Fruit fly (Drosophila melanogaster) whole organism, embryonic: ENCODE data around the gene CG2663.

Experiments used
- Blimp-1 ChIP-seq: fragments of 200-800 bp; sonication (Bioruptor generic); optimal IDR thresholded peaks from 3 replicates; lab custom pipeline; 2018; ENCODE audit warnings: missing biosample characterization, missing genetic modification characterization, mild to moderate bottlenecking, moderate library complexity, missing genetic modification reagents
- BtbVII ChIP-seq: fragments of 200-800 bp; sonication (Bioruptor generic); optimal IDR thresholded peaks from 3 replicates; lab custom pipeline; 2017; ENCODE audit warnings: missing biosample characterization, mild to moderate bottlenecking, missing genetic modification characterization
- CG10543 ChIP-seq: fragments of 200-800 bp; sonication (Bioruptor generic); optimal IDR thresholded peaks from 3 replicates; lab custom pipeline; 2017; ENCODE audit warnings: missing biosample characterization, mild to moderate bottlenecking, missing genetic modification characterization, moderate library complexity
- CG12155 ChIP-seq: fragments of 200-800 bp; sonication (Bioruptor generic); optimal IDR thresholded peaks from 3 replicates; lab custom pipeline; 2016; ENCODE audit warnings: missing biosample characterization, missing genetic modification characterization
- CG1233 ChIP-seq: fragments of 200-800 bp; sonication (Bioruptor generic); optimal IDR thresholded peaks from 4 replicates; lab custom pipeline; 2018; ENCODE audit warnings: missing biosample characterization, mild to moderate bottlenecking, missing genetic modification characterization
- CG12659 ChIP-seq: fragments of 200-800 bp; sonication (Bioruptor generic); optimal IDR thresholded peaks from 3 replicates; lab custom pipeline; 2017; ENCODE audit warnings: mild to moderate bottlenecking, missing biosample characterization, missing genetic modification reagents, missing genetic modification characterization
- CG13424 ChIP-seq: fragments of 200-800 bp; sonication (Bioruptor generic); optimal IDR thresholded peaks from 2 replicates; lab custom pipeline; 2019; ENCODE audit warnings: missing biosample characterization, mild to moderate bottlenecking, missing genetic modification characterization, moderate library complexity
- CG14710 ChIP-seq: fragments of 200-800 bp; sonication (Bioruptor generic); optimal IDR thresholded peaks from 3 replicates; lab custom pipeline; 2019; ENCODE audit warnings: missing biosample characterization, mild to moderate bottlenecking, missing genetic modification characterization, moderate library complexity
- CG15011 ChIP-seq: fragments of 200-800 bp; sonication (Bioruptor generic); optimal IDR thresholded peaks from 3 replicates; lab custom pipeline; 2018; ENCODE audit warnings: missing biosample characterization, mild to moderate bottlenecking, missing genetic modification characterization
- CG15269 ChIP-seq: fragments of 200-800 bp; sonication (Bioruptor generic); optimal IDR thresholded peaks from 2 replicates; lab custom pipeline; 2018; ENCODE audit warnings: missing biosample characterization, mild to moderate bottlenecking, missing genetic modification characterization, moderate library complexity
- CG17385 ChIP-seq: fragments of 200-800 bp; sonication (Bioruptor generic); optimal IDR thresholded peaks from 3 replicates; lab custom pipeline; 2018; ENCODE audit warnings: missing biosample characterization, mild to moderate bottlenecking, missing genetic modification characterization
- CG1792 ChIP-seq: fragments of 200-800 bp; sonication (Bioruptor generic); optimal IDR thresholded peaks from 2 replicates; lab custom pipeline; 2016; ENCODE audit warnings: missing biosample characterization, missing genetic modification characterization
- CG18599 ChIP-seq: fragments of 200-800 bp; sonication (Bioruptor generic); optimal IDR thresholded peaks from 3 replicates; lab custom pipeline; 2017; ENCODE audit warnings: missing biosample characterization, missing genetic modification characterization, mild to moderate bottlenecking, moderate library complexity, missing genetic modification reagents
- CG18619 ChIP-seq: fragments of 200-800 bp; sonication (Bioruptor generic); optimal IDR thresholded peaks from 3 replicates; lab custom pipeline; 2017; ENCODE audit warnings: missing biosample characterization, mild to moderate bottlenecking, missing genetic modification characterization
- CG2712 ChIP-seq: fragments of 200-800 bp; optimal IDR thresholded peaks from 3 replicates; lab custom pipeline; 2019; ENCODE audit warnings: missing biosample characterization, mild to moderate bottlenecking, missing genetic modification characterization, moderate library complexity
- CG5180 ChIP-seq: fragments of 200-800 bp; sonication (Bioruptor generic); optimal IDR thresholded peaks from 3 replicates; lab custom pipeline; 2017; ENCODE audit warnings: missing biosample characterization, missing genetic modification characterization, mild to moderate bottlenecking, moderate library complexity, missing genetic modification reagents
- CG8281 ChIP-seq: fragments of 200-800 bp; sonication (Bioruptor generic); optimal IDR thresholded peaks from 2 replicates; lab custom pipeline; 2018; ENCODE audit warnings: missing biosample characterization, mild to moderate bottlenecking, missing genetic modification characterization, moderate library complexity
- CG9437 ChIP-seq: fragments of 200-800 bp; sonication (Bioruptor generic); optimal IDR thresholded peaks from 2 replicates; lab custom pipeline; 2018; ENCODE audit warnings: missing biosample characterization, mild to moderate bottlenecking, missing genetic modification characterization
- CG9817 ChIP-seq: fragments of 200-800 bp; sonication (Bioruptor generic); optimal IDR thresholded peaks from 2 replicates; lab custom pipeline; 2018; ENCODE audit warnings: missing biosample characterization, mild to moderate bottlenecking, missing genetic modification characterization, moderate library complexity
- Chrac-16 ChIP-seq: fragments of 200-800 bp; sonication (Bioruptor generic); optimal IDR thresholded peaks from 3 replicates; lab custom pipeline; 2016; ENCODE audit warnings: missing biosample characterization, missing genetic modification characterization
- D19A ChIP-seq: fragments of 200-800 bp; optimal IDR thresholded peaks from 3 replicates; lab custom pipeline; 2019; ENCODE audit warnings: missing biosample characterization, mild to moderate bottlenecking, missing genetic modification characterization, moderate library complexity
- HHEX ChIP-seq: fragments of 200-800 bp; sonication (Bioruptor generic); optimal IDR thresholded peaks from 3 replicates; lab custom pipeline; 2017; ENCODE audit warnings: missing biosample characterization, mild to moderate bottlenecking, missing genetic modification characterization, missing genetic modification reagents
- Hand ChIP-seq: fragments of 200-800 bp; sonication (Bioruptor generic); optimal IDR thresholded peaks from 2 replicates; lab custom pipeline; 2017; ENCODE audit warnings: mild to moderate bottlenecking, missing biosample characterization, missing genetic modification reagents, missing genetic modification characterization
- Hmr ChIP-seq: fragments of 200-800 bp; sonication (Bioruptor generic); optimal IDR thresholded peaks from 3 replicates; lab custom pipeline; 2017; ENCODE audit warnings: mild to moderate bottlenecking, missing biosample characterization, missing genetic modification reagents, missing genetic modification characterization
- Hr3 ChIP-seq: fragments of 200-800 bp; sonication (Bioruptor generic); optimal IDR thresholded peaks from 3 replicates; lab custom pipeline; 2016; ENCODE audit warnings: missing biosample characterization, missing genetic modification characterization
- Hsf ChIP-seq: fragments of 200-800 bp; sonication (Bioruptor generic); optimal IDR thresholded peaks from 3 replicates; lab custom pipeline; 2016; ENCODE audit warnings: missing biosample characterization, missing genetic modification characterization
- Med ChIP-seq: fragments of 200-800 bp; sonication (Bioruptor generic); peaks from one replicate; lab custom pipeline; 2016; ENCODE audit warnings: missing biosample characterization, missing genetic modification characterization, mild to moderate bottlenecking, inconsistent platforms, moderate library complexity
- Meics ChIP-seq: fragments of 200-800 bp; sonication (Bioruptor generic); optimal IDR thresholded peaks from 2 replicates; lab custom pipeline; 2017; ENCODE audit warnings: missing biosample characterization, mild to moderate bottlenecking, missing genetic modification characterization
- NC2β ChIP-seq: fragments of 200-800 bp; sonication (Bioruptor generic); optimal IDR thresholded peaks from 2 replicates; lab custom pipeline; 2016; ENCODE audit warnings: missing biosample characterization, missing genetic modification characterization
- Nf-YC ChIP-seq: fragments of 200-800 bp; optimal IDR thresholded peaks from 3 replicates; lab custom pipeline; 2019; ENCODE audit warnings: missing biosample characterization, mild to moderate bottlenecking, missing genetic modification characterization, moderate library complexity
- NfI ChIP-seq: fragments of 200-800 bp; sonication (Bioruptor generic); optimal IDR thresholded peaks from 3 replicates; lab custom pipeline; 2018; ENCODE audit warnings: missing biosample characterization, mild to moderate bottlenecking, missing genetic modification characterization, moderate library complexity
- Oli ChIP-seq: fragments of 200-800 bp; sonication (Bioruptor generic); optimal IDR thresholded peaks from 2 replicates; lab custom pipeline; 2018; ENCODE audit warnings: missing biosample characterization, mild to moderate bottlenecking, missing genetic modification characterization, moderate library complexity
- Xbp1 ChIP-seq: fragments of 200-800 bp; sonication (Bioruptor generic); optimal IDR thresholded peaks from 3 replicates; lab custom pipeline; 2016; ENCODE audit warnings: missing biosample characterization, mild to moderate bottlenecking, missing genetic modification characterization
- btn ChIP-seq: fragments of 200-800 bp; sonication (Bioruptor generic); optimal IDR thresholded peaks from 2 replicates; lab custom pipeline; 2016; ENCODE audit warnings: missing biosample characterization, missing genetic modification characterization
- dimm ChIP-seq: fragments of 200-800 bp; sonication (Bioruptor generic); IDR thresholded peaks from 2 replicates; pipeline ENCODE4 v1.3.6; 2022; ENCODE audit warnings: missing biosample characterization, missing genetic modification characterization
- dysf ChIP-seq: fragments of 200-800 bp; sonication (Bioruptor generic); IDR thresholded peaks from 3 replicates; pipeline ENCODE4 v1.3.6; 2022; ENCODE audit warnings: missing biosample characterization, missing genetic modification characterization
- fd96Cb ChIP-seq: fragments of 200-800 bp; sonication (Bioruptor generic); optimal IDR thresholded peaks from 2 replicates; lab custom pipeline; 2018; ENCODE audit warnings: missing biosample characterization, mild to moderate bottlenecking, missing genetic modification characterization, moderate library complexity
- fu2 ChIP-seq: fragments of 200-800 bp; sonication (Bioruptor generic); optimal IDR thresholded peaks from 2 replicates; lab custom pipeline; 2016; ENCODE audit warnings: missing biosample characterization, missing genetic modification characterization
- lilli ChIP-seq: fragments of 200-800 bp; sonication (Bioruptor generic); optimal IDR thresholded peaks from 3 replicates; lab custom pipeline; 2016; ENCODE audit warnings: missing biosample characterization, missing genetic modification characterization
- luna ChIP-seq: fragments of 200-800 bp; sonication (Bioruptor generic); optimal IDR thresholded peaks from 2 replicates; lab custom pipeline; 2016; ENCODE audit warnings: missing biosample characterization, missing genetic modification characterization
- phol ChIP-seq: fragments of 200-800 bp; sonication (Bioruptor generic); optimal IDR thresholded peaks from 3 replicates; lab custom pipeline; 2018; ENCODE audit warnings: missing biosample characterization, mild to moderate bottlenecking, missing genetic modification characterization, moderate library complexity
- psq ChIP-seq: fragments of 200-800 bp; sonication (Bioruptor generic); optimal IDR thresholded peaks from 2 replicates; lab custom pipeline; 2017; ENCODE audit warnings: missing biosample characterization, missing genetic modification characterization
- pzg ChIP-seq: fragments of 200-800 bp; sonication (Bioruptor generic); optimal IDR thresholded peaks from 3 replicates; lab custom pipeline; 2018; ENCODE audit warnings: missing biosample characterization, mild to moderate bottlenecking, missing genetic modification characterization, moderate library complexity
- row ChIP-seq: fragments of 200-800 bp; sonication (Bioruptor generic); IDR thresholded peaks from 3 replicates; pipeline ENCODE4 v1.3.6; 2022; ENCODE audit warnings: missing biosample characterization, missing genetic modification characterization
- sens-2 ChIP-seq: fragments of 200-800 bp; sonication (Bioruptor generic); IDR thresholded peaks from 2 replicates; pipeline ENCODE4 v1.3.6; 2022; ENCODE audit warnings: missing biosample characterization, missing genetic modification characterization
- sob ChIP-seq: fragments of 200-800 bp; sonication (Bioruptor generic); IDR thresholded peaks from 2 replicates; pipeline ENCODE4 v1.3.6; 2022; ENCODE audit warnings: missing biosample characterization, missing genetic modification characterization
- tin ChIP-seq: fragments of 200-800 bp; sonication (Bioruptor generic); optimal IDR thresholded peaks from 3 replicates; lab custom pipeline; 2016; ENCODE audit warnings: missing biosample characterization, missing genetic modification characterization
- tio ChIP-seq: fragments of 200-800 bp; sonication (Bioruptor generic); optimal IDR thresholded peaks from 2 replicates; lab custom pipeline; 2017; ENCODE audit warnings: missing biosample characterization, missing genetic modification characterization, inconsistent platforms
- toy ChIP-seq: fragments of 200-800 bp; sonication (Bioruptor generic); IDR thresholded peaks from 2 replicates; pipeline ENCODE4 v1.3.6; 2022; ENCODE audit warnings: missing biosample characterization, missing genetic modification characterization
- trem ChIP-seq: fragments of 200-800 bp; optimal IDR thresholded peaks from 3 replicates; lab custom pipeline; 2019; ENCODE audit warnings: missing biosample characterization, mild to moderate bottlenecking, missing genetic modification characterization, moderate library complexity

Gene CG2663

dm6 chr3R:5412987-5413386, 9.1 kb upstream of the CG2663 start (continued):
- TF ChIP-seq HHEX (GFP tag; lab: Kevin White, UChicago) (peak; percentile 47), CG9437 (GFP tag; lab: Kevin White, UChicago) (peak; percentile 26), Chrac-16 (GFP tag; lab: Kevin White, UChicago) (peak; percentile 27), lilli (GFP tag; lab: Kevin White, UChicago) (peak; percentile 23), CG13424 (tag; lab: Kevin White, UChicago) (peak; percentile 60), sens-2 (GFP tag; lab: Robert Waterston, UW) (no peak), Meics (GFP tag; lab: Kevin White, UChicago) (peak; percentile 64), Hand (GFP tag; lab: Kevin White, UChicago) (peak; percentile 62), Hr3 (GFP tag; lab: Kevin White, UChicago) (peak; percentile 20), trem (peak; percentile 12), CG14710 (tag; lab: Kevin White, UChicago) (no peak), CG12155 (peak; percentile 10), NC2β (GFP tag; lab: Kevin White, UChicago) (no peak), Hsf (GFP tag; lab: Kevin White, UChicago) (peak; percentile 52), CG1233 (peak; percentile 14), Nf-YC (tag; lab: Kevin White, UChicago) (peak; percentile 45), Blimp-1 (GFP tag; lab: Kevin White, UChicago) (peak; percentile 30), Xbp1 (GFP tag; lab: Kevin White, UChicago) (peak; percentile 42), Med (peak; percentile 80), CG18599 (GFP tag; lab: Kevin White, UChicago) (peak; percentile 72), Hmr (GFP tag; lab: Kevin White, UChicago) (peak; percentile 70), phol (peak; percentile 64), fd96Cb (tag; lab: Kevin White, UChicago) (peak; percentile 33), tin (GFP tag; lab: Kevin White, UChicago) (peak; percentile 4), CG15269 (tag; lab: Kevin White, UChicago) (peak; percentile 58), CG12659 (GFP tag; lab: Kevin White, UChicago) (peak; percentile 59), CG5180 (peak; percentile 12), CG8281 (tag; lab: Kevin White, UChicago) (peak; percentile 9), CG9817 (tag; lab: Kevin White, UChicago) (peak; percentile 8), row (GFP tag; lab: Robert Waterston, UW) (peak; percentile 46), CG1792 (GFP tag; lab: Kevin White, UChicago) (no peak), D19A (peak; percentile 2), CG15011 (GFP tag; lab: Kevin White, UChicago) (peak; percentile 5), CG17385 (GFP tag; lab: Kevin White, UChicago) (peak; percentile 43), btn (no peak), psq (no peak), dimm (GFP tag; lab: Robert Waterston, UW) (no peak), dysf (GFP tag; lab: Robert Waterston, UW) (0 out of 3 replicates have a peak, but pooled peaks have one; percentile 27), pzg (GFP tag; lab: Kevin White, UChicago) (no peak), CG18619 (GFP tag; lab: Kevin White, UChicago) (peak; percentile 41), toy (no peak), fu2 (GFP tag; lab: Kevin White, UChicago) (no peak), Oli (tag; lab: Kevin White, UChicago) (peak; percentile 46), sob (GFP tag; lab: Robert Waterston, UW) (peak; percentile 24; the same call in 1 of the 2 replicates), CG10543 (GFP tag; lab: Kevin White, UChicago) (peak; percentile 16), BtbVII (GFP tag; lab: Kevin White, UChicago) (peak; percentile 29), CG2712 (tag; lab: Kevin White, UChicago) (peak; percentile 58), luna (GFP tag; lab: Kevin White, UChicago) (no peak), NfI (GFP tag; lab: Kevin White, UChicago) (peak; percentile 27), tio (GFP tag; lab: Kevin White, UChicago) (peak; percentile 35)
